Fruit fly (Drosophila melanogaster) whole organism, embryonic: ENCODE measurements around the gene Lsp1alpha.

Source experiments
- Adf1 ChIP-seq: fragments of 200-800 bp; sonication (Bioruptor generic); IDR thresholded peaks from 2 replicates; pipeline ENCODE4 v1.3.6; 2022; ENCODE audit warnings: missing biosample characterization, missing genetic modification characterization
- Antp ChIP-seq: fragments of 200-800 bp; sonication (Bioruptor generic); optimal IDR thresholded peaks from 3 replicates; lab custom pipeline; 2016; ENCODE audit warnings: missing biosample characterization, missing genetic modification characterization
- Asciz ChIP-seq: fragments of 200-800 bp; sonication (Bioruptor generic); optimal IDR thresholded peaks from 2 replicates; lab custom pipeline; 2017; ENCODE audit warnings: missing biosample characterization, mild to moderate bottlenecking, missing genetic modification characterization, missing genetic modification reagents
- Bdp1 ChIP-seq: fragments of 200-800 bp; sonication (Bioruptor generic); optimal IDR thresholded peaks from 3 replicates; lab custom pipeline; 2016; ENCODE audit warnings: missing biosample characterization, missing genetic modification characterization
- Blimp-1 ChIP-seq: fragments of 200-800 bp; sonication (Bioruptor generic); optimal IDR thresholded peaks from 3 replicates; lab custom pipeline; 2018; ENCODE audit warnings: missing biosample characterization, missing genetic modification characterization, mild to moderate bottlenecking, moderate library complexity, missing genetic modification reagents
- C15 ChIP-seq: fragments of 200-800 bp; sonication (Bioruptor generic); IDR thresholded peaks from 3 replicates; pipeline ENCODE4 v1.3.6; 2022; ENCODE audit warnings: missing biosample characterization, missing genetic modification characterization
- CG12942 ChIP-seq: fragments of 200-800 bp; sonication (Bioruptor generic); optimal IDR thresholded peaks from 3 replicates; lab custom pipeline; 2016; ENCODE audit warnings: missing biosample characterization, missing genetic modification characterization
- CG13775 ChIP-seq: fragments of 200-800 bp; sonication (Bioruptor generic); optimal IDR thresholded peaks from 3 replicates; lab custom pipeline; 2017; ENCODE audit warnings: missing biosample characterization, mild to moderate bottlenecking, missing genetic modification characterization
- CG15514 ChIP-seq: fragments of 200-800 bp; sonication (Bioruptor generic); optimal IDR thresholded peaks from 3 replicates; lab custom pipeline; 2017; ENCODE audit warnings: missing biosample characterization, missing genetic modification characterization, mild to moderate bottlenecking, moderate library complexity, missing genetic modification reagents
- CG15601 ChIP-seq: fragments of 200-800 bp; sonication (Bioruptor generic); optimal IDR thresholded peaks from 3 replicates; lab custom pipeline; 2019; ENCODE audit warnings: missing biosample characterization, mild to moderate bottlenecking, missing genetic modification characterization, moderate library complexity
- CG16779 ChIP-seq: fragments of 200-800 bp; sonication (Bioruptor generic); IDR thresholded peaks from 2 replicates; pipeline ENCODE4 v1.3.6; 2022; ENCODE audit warnings: missing biosample characterization, missing genetic modification characterization
- CG2678 ChIP-seq: fragments of 200-800 bp; sonication (Bioruptor generic); optimal IDR thresholded peaks from 3 replicates; lab custom pipeline; 2019; ENCODE audit warnings: missing biosample characterization, mild to moderate bottlenecking, missing genetic modification characterization, moderate library complexity
- CG30403 ChIP-seq: fragments of 200-800 bp; sonication (Bioruptor generic); optimal IDR thresholded peaks from 3 replicates; lab custom pipeline; 2016; ENCODE audit warnings: missing biosample characterization, missing genetic modification characterization
- CG32767 ChIP-seq: fragments of 200-800 bp; sonication (Bioruptor generic); IDR thresholded peaks from 2 replicates; pipeline ENCODE4 v1.3.6; 2022; ENCODE audit warnings: missing biosample characterization, missing genetic modification characterization
- CG34224 ChIP-seq: fragments of 200-800 bp; sonication (Bioruptor generic); IDR thresholded peaks from 3 replicates; pipeline ENCODE4 v1.3.6; 2022; ENCODE audit warnings: missing biosample characterization, missing genetic modification characterization; ENCODE audit not compliant: partially characterized antibody
- CG3847 ChIP-seq: fragments of 200-800 bp; sonication (Bioruptor generic); IDR thresholded peaks from 2 replicates; pipeline ENCODE4 v1.3.6; 2022; ENCODE audit warnings: missing biosample characterization, missing genetic modification characterization
- CG4424 ChIP-seq: fragments of 200-800 bp; sonication (Bioruptor generic); optimal IDR thresholded peaks from 3 replicates; lab custom pipeline; 2016; ENCODE audit warnings: missing biosample characterization, missing genetic modification characterization
- CG4730 ChIP-seq: fragments of 200-800 bp; sonication (Bioruptor generic); IDR thresholded peaks from 2 replicates; pipeline ENCODE4 v1.3.6; 2022; ENCODE audit warnings: missing biosample characterization, missing genetic modification characterization
- CG5180 ChIP-seq: fragments of 200-800 bp; sonication (Bioruptor generic); optimal IDR thresholded peaks from 3 replicates; lab custom pipeline; 2017; ENCODE audit warnings: missing biosample characterization, missing genetic modification characterization, mild to moderate bottlenecking, moderate library complexity, missing genetic modification reagents
- CG6254 ChIP-seq: fragments of 200-800 bp; sonication (Bioruptor generic); optimal IDR thresholded peaks from 3 replicates; lab custom pipeline; 2017; ENCODE audit warnings: mild to moderate bottlenecking, missing biosample characterization, missing genetic modification reagents, missing genetic modification characterization
- CG7839 ChIP-seq: fragments of 200-800 bp; sonication (Bioruptor generic); optimal IDR thresholded peaks from 3 replicates; lab custom pipeline; 2018; ENCODE audit warnings: missing biosample characterization, mild to moderate bottlenecking, missing genetic modification characterization, moderate library complexity
- CG8944 ChIP-seq: fragments of 200-800 bp; sonication (Bioruptor generic); optimal IDR thresholded peaks from 3 replicates; lab custom pipeline; 2016; ENCODE audit warnings: missing biosample characterization, missing genetic modification characterization
- CG9437 ChIP-seq: fragments of 200-800 bp; sonication (Bioruptor generic); optimal IDR thresholded peaks from 2 replicates; lab custom pipeline; 2018; ENCODE audit warnings: missing biosample characterization, mild to moderate bottlenecking, missing genetic modification characterization
- D19A ChIP-seq: fragments of 200-800 bp; optimal IDR thresholded peaks from 3 replicates; lab custom pipeline; 2019; ENCODE audit warnings: missing biosample characterization, mild to moderate bottlenecking, missing genetic modification characterization, moderate library complexity
- Elba2 ChIP-seq: fragments of 200-800 bp; sonication (Bioruptor generic); optimal IDR thresholded peaks from 3 replicates; lab custom pipeline; 2016; ENCODE audit warnings: missing biosample characterization, missing genetic modification characterization
- GATAe ChIP-seq: fragments of 200-800 bp; sonication (Bioruptor generic); conservative IDR thresholded peaks from 2 replicates; pipeline ENCODE4 v1.3.6; 2022; ENCODE audit warnings: missing biosample characterization, missing genetic modification characterization
- H15 ChIP-seq: fragments of 200-800 bp; sonication (Bioruptor generic); IDR thresholded peaks from 3 replicates; pipeline ENCODE4 v1.3.6; 2022; ENCODE audit warnings: missing biosample characterization, missing genetic modification characterization
- Hey ChIP-seq: fragments of 200-800 bp; sonication (Bioruptor generic); optimal IDR thresholded peaks from 3 replicates; lab custom pipeline; 2018; ENCODE audit warnings: missing biosample characterization, mild to moderate bottlenecking, missing genetic modification characterization
- MTF-1 ChIP-seq: fragments of 200-800 bp; sonication (Bioruptor generic); optimal IDR thresholded peaks from 2 replicates; lab custom pipeline; 2018; ENCODE audit warnings: missing biosample characterization, mild to moderate bottlenecking, missing genetic modification characterization, borderline replicate concordance
- NK7.1 ChIP-seq: fragments of 200-800 bp; sonication (Bioruptor generic); optimal IDR thresholded peaks from 3 replicates; lab custom pipeline; 2016; ENCODE audit warnings: missing biosample characterization, missing genetic modification characterization
- Oli ChIP-seq: fragments of 200-800 bp; sonication (Bioruptor generic); optimal IDR thresholded peaks from 2 replicates; lab custom pipeline; 2018; ENCODE audit warnings: missing biosample characterization, mild to moderate bottlenecking, missing genetic modification characterization, moderate library complexity
- PHDP ChIP-seq: fragments of 200-800 bp; sonication (Bioruptor generic); optimal IDR thresholded peaks from 3 replicates; lab custom pipeline; 2018; ENCODE audit warnings: missing biosample characterization, mild to moderate bottlenecking, missing genetic modification characterization, moderate library complexity
- Sox100B ChIP-seq: fragments of 200-800 bp; sonication (Bioruptor generic); optimal IDR thresholded peaks from 3 replicates; lab custom pipeline; 2018; ENCODE audit warnings: missing biosample characterization, mild to moderate bottlenecking, missing genetic modification characterization
- Stat92E ChIP-seq, 3 experiments: fragments of >200 bp in 2 of 3; fragments of 200-800 bp in 1 of 3; sonication (Bioruptor generic) in 1 of 3; optimal IDR thresholded peaks; 2 replicates each; lab custom pipeline; 2017 to 2019; ENCODE audit warnings: missing biosample characterization in 3 of 3, missing genetic modification characterization in 3 of 3, mild to moderate bottlenecking in 1 of 3, moderate library complexity in 1 of 3
- Trl ChIP-seq, 3 experiments: fragments of >200 bp in 2 of 3; fragments of 200-800 bp in 1 of 3; sonication (Bioruptor generic) in 1 of 3; optimal IDR thresholded peaks; 2 replicates in 1 of 3; 3 replicates in 2 of 3; lab custom pipeline; 2016 to 2017; ENCODE audit warnings: missing biosample characterization in 1 of 3, missing genetic modification characterization in 1 of 3
- bab2 ChIP-seq: fragments of 200-800 bp; sonication (Bioruptor generic); optimal IDR thresholded peaks from 2 replicates; lab custom pipeline; 2016; ENCODE audit warnings: missing biosample characterization, missing genetic modification characterization
- fru ChIP-seq: fragments of >200 bp; optimal IDR thresholded peaks from 2 replicates; lab custom pipeline; 2017
- hbn ChIP-seq: fragments of 200-800 bp; sonication (Bioruptor generic); IDR thresholded peaks from 2 replicates; pipeline ENCODE4 v1.3.6; 2022; ENCODE audit warnings: missing biosample characterization, missing genetic modification characterization; ENCODE audit not compliant: partially characterized antibody
- insv ChIP-seq, 2 experiments: fragments of 200-800 bp; sonication (Bioruptor generic); optimal IDR thresholded peaks; 3 replicates each; lab custom pipeline; 2016 to 2018; ENCODE audit warnings: missing biosample characterization in 2 of 2, missing genetic modification characterization in 2 of 2
- mld ChIP-seq: fragments of 200-800 bp; sonication (Bioruptor generic); IDR thresholded peaks from 3 replicates; pipeline ENCODE4 v1.3.6; 2022; ENCODE audit warnings: missing biosample characterization, missing genetic modification characterization; ENCODE audit not compliant: partially characterized antibody
- nom ChIP-seq: fragments of 200-800 bp; sonication (Bioruptor generic); optimal IDR thresholded peaks from 2 replicates; lab custom pipeline; 2017; ENCODE audit warnings: missing biosample characterization, missing genetic modification characterization, mild to moderate bottlenecking, moderate library complexity, missing genetic modification reagents
- oc ChIP-seq: fragments of 200-800 bp; sonication (Bioruptor generic); optimal IDR thresholded peaks from 2 replicates; lab custom pipeline; 2018; ENCODE audit warnings: missing biosample characterization, mild to moderate bottlenecking, missing genetic modification characterization, moderate library complexity
- phol ChIP-seq: fragments of 200-800 bp; sonication (Bioruptor generic); optimal IDR thresholded peaks from 3 replicates; lab custom pipeline; 2018; ENCODE audit warnings: missing biosample characterization, mild to moderate bottlenecking, missing genetic modification characterization, moderate library complexity
- scrt ChIP-seq: fragments of 200-800 bp; sonication (Bioruptor generic); optimal IDR thresholded peaks from 2 replicates; lab custom pipeline; 2018; ENCODE audit warnings: missing biosample characterization, mild to moderate bottlenecking, missing genetic modification characterization, moderate library complexity
- sens ChIP-seq: fragments of 200-800 bp; sonication (Bioruptor generic); peaks from one replicate; lab custom pipeline; 2016; ENCODE audit warnings: missing biosample characterization, missing genetic modification characterization
- tap ChIP-seq: fragments of 200-800 bp; optimal IDR thresholded peaks from 3 replicates; lab custom pipeline; 2019; ENCODE audit warnings: missing biosample characterization, mild to moderate bottlenecking, missing genetic modification characterization, moderate library complexity
- unc-4 ChIP-seq: fragments of 200-800 bp; sonication (Bioruptor generic); IDR thresholded peaks from 2 replicates; pipeline ENCODE4 v1.3.6; 2022; ENCODE audit warnings: missing biosample characterization, missing genetic modification characterization; ENCODE audit not compliant: partially characterized antibody
- yki ChIP-seq: fragments of >200 bp; optimal IDR thresholded peaks from 3 replicates; lab custom pipeline; 2018
- z ChIP-seq: fragments of 200-800 bp; sonication (Bioruptor generic); IDR thresholded peaks from 3 replicates; pipeline ENCODE4 v1.3.6; 2022; ENCODE audit warnings: missing biosample characterization, missing genetic modification characterization
- zen ChIP-seq: fragments of 200-800 bp; sonication (Bioruptor generic); optimal IDR thresholded peaks from 3 replicates; lab custom pipeline; 2018; ENCODE audit warnings: missing biosample characterization, mild to moderate bottlenecking, missing genetic modification characterization, moderate library complexity

Gene Lsp1alpha

DNA sequence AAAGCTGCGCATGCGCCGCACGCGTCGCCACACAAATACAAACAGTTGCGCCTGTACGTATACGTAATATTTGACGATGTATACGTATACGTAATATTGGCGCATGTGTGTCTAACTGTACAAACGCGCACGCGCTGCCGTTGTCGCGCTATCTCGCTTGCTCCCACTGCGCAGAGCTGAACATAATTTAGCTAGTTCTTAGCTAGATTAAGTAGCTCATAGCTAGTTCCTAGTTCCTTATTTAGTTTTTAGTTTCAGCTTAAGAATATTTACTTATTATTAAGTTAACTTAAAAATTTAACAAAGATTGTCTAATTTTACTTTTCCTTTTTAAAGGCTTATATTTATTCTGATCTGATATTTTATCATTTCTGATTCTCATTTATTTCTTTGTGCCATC lies 9.8 kb upstream of the Lsp1alpha start (continued):
- TF ChIP-seq Hey (tag; lab: Kevin White, UChicago) = no peak
- TF ChIP-seq unc-4 = no peak
- no peak for TF ChIP-seq MTF-1 (GFP tag; lab: Kevin White, UChicago)
- TF ChIP-seq CG4730 (GFP tag; lab: Robert Waterston, UW) = no peak
- TF ChIP-seq NK7.1 (GFP tag; lab: Kevin White, UChicago) = no peak
- peak; percentile 60 for TF ChIP-seq sens (GFP tag; lab: Kevin White, UChicago)
- TF ChIP-seq bab2 = no peak
- TF ChIP-seq PHDP (tag; lab: Kevin White, UChicago) = peak; percentile 32
- no peak for TF ChIP-seq CG16779 (GFP tag; lab: Robert Waterston, UW)
- TF ChIP-seq Adf1 (GFP tag; lab: Robert Waterston, UW) = peak; percentile 28; the same call in 1 of the 2 replicates
- TF ChIP-seq Antp (GFP tag; lab: Kevin White, UChicago) = no peak
- no peak for TF ChIP-seq fru (lab: Kevin White, UChicago)
- no peak for TF ChIP-seq CG34224 (GFP tag; lab: Robert Waterston, UW)
- no peak for TF ChIP-seq scrt (GFP tag; lab: Kevin White, UChicago)
- TF ChIP-seq C15 (GFP tag; lab: Robert Waterston, UW) = no peak
- 0 out of 2 replicates have a peak, but pooled peaks have one; percentile 11 for TF ChIP-seq CG3847 (GFP tag; lab: Robert Waterston, UW)
- TF ChIP-seq CG2678 (tag; lab: Kevin White, UChicago) = peak; percentile 64
- TF ChIP-seq CG9437 = peak; percentile 35
- no peak for TF ChIP-seq Trl (optimal IDR thresholded peaks at IDR 0.05; lab: Kevin White, UChicago)
- TF ChIP-seq Trl (GFP tag; optimal IDR thresholded peaks at IDR 0.05; lab: Kevin White, UChicago) = no peak
- no peak for TF ChIP-seq CG8944
- no peak for TF ChIP-seq CG32767 (GFP tag; lab: Robert Waterston, UW)
- no peak for TF ChIP-seq Stat92E (GFP tag; optimal IDR thresholded peaks at IDR 0.05; lab: Kevin White, UChicago)
- no peak for TF ChIP-seq zen
- TF ChIP-seq CG13775 (GFP tag; lab: Kevin White, UChicago) = no peak
- TF ChIP-seq Sox100B = peak; percentile 45
- TF ChIP-seq nom (GFP tag; lab: Kevin White, UChicago) = no peak
- TF ChIP-seq hbn (GFP tag; lab: Robert Waterston, UW) = no peak
- TF ChIP-seq tap (tag; lab: Kevin White, UChicago) = no peak
- TF ChIP-seq CG4424 = no peak
- TF ChIP-seq mld = no peak
- no peak for TF ChIP-seq GATAe (GFP tag; lab: Robert Waterston, UW)
- no peak for TF ChIP-seq phol (tag; lab: Kevin White, UChicago)
- TF ChIP-seq yki (lab: Kevin White, UChicago) = no peak
- peak; percentile 22 for TF ChIP-seq Asciz (GFP tag; lab: Kevin White, UChicago)
- TF ChIP-seq CG12942 = no peak
- no peak for TF ChIP-seq H15 (GFP tag; lab: Robert Waterston, UW)
- peak; percentile 3 for TF ChIP-seq Blimp-1 (GFP tag; lab: Kevin White, UChicago)
- peak; percentile 19 for TF ChIP-seq D19A (tag; lab: Kevin White, UChicago)
- TF ChIP-seq CG30403 (GFP tag; lab: Kevin White, UChicago) = peak; percentile 12
- TF ChIP-seq Bdp1 (GFP tag; lab: Kevin White, UChicago) = no peak
- TF ChIP-seq z (GFP tag; lab: Robert Waterston, UW) = no peak
- no peak for TF ChIP-seq insv (GFP tag; optimal IDR thresholded peaks at IDR 0.05; lab: Kevin White, UChicago)
- no peak for TF ChIP-seq Elba2
- no peak for TF ChIP-seq oc (tag; lab: Kevin White, UChicago)
- peak; percentile 15 for TF ChIP-seq CG15514 (GFP tag; lab: Kevin White, UChicago)
- TF ChIP-seq CG6254 (GFP tag; lab: Kevin White, UChicago) = no peak
- TF ChIP-seq CG15601 (tag; lab: Kevin White, UChicago) = peak; percentile 18
- no peak for TF ChIP-seq CG5180 (GFP tag; lab: Kevin White, UChicago)
- TF ChIP-seq Oli = peak; percentile 3
- peak; percentile 46 for TF ChIP-seq CG7839 (tag; lab: Kevin White, UChicago)
